Worm (Caenorhabditis elegans) whole organism, L2 larva: Measurements from ENCODE around the gene clec-183.

ENCODE experiments used
- ZK546.5 ChIP-seq: sonication (generic microtip); optimal IDR thresholded peaks from 2 replicates; lab custom pipeline; 2017; ENCODE audit warnings: missing biosample characterization, missing genetic modification characterization
- fos-1 ChIP-seq: fragments of 150-350 bp; optimal IDR thresholded peaks from 2 replicates; lab custom pipeline; 2014; ENCODE audit warnings: missing biosample characterization, missing genetic modification characterization
- lsy-2 ChIP-seq, 2 experiments: fragments of 150-350 bp in 1 of 2; sonication (generic microtip) in 1 of 2; optimal IDR thresholded peaks; 2 replicates each; lab custom pipeline; 2014 to 2017; ENCODE audit warnings: missing biosample characterization in 2 of 2, missing genetic modification characterization in 2 of 2
- mdl-1 ChIP-seq, 2 experiments: fragments of 150-350 bp in 1 of 2; sonication (generic microtip) in 1 of 2; optimal IDR thresholded peaks; 2 replicates each; lab custom pipeline; 2017; ENCODE audit warnings: missing biosample characterization in 2 of 2, missing genetic modification characterization in 2 of 2
- nhr-25 ChIP-seq: fragments of 150-350 bp; sonication (generic microtip); optimal IDR thresholded peaks from 3 replicates; lab custom pipeline; 2014; ENCODE audit warnings: missing biosample characterization, missing genetic modification characterization
- skn-1 ChIP-seq: sonication (generic microtip); optimal IDR thresholded peaks from 2 replicates; lab custom pipeline; 2017; ENCODE audit warnings: missing biosample characterization, missing genetic modification characterization
- snpc-4 ChIP-seq: fragments of 150-350 bp; optimal IDR thresholded peaks from 2 replicates; lab custom pipeline; 2014; ENCODE audit warnings: missing biosample characterization, missing genetic modification characterization
- unc-62 ChIP-seq: fragments of 150-350 bp; optimal IDR thresholded peaks from 2 replicates; lab custom pipeline; 2014; ENCODE audit warnings: missing biosample characterization, missing genetic modification reagents, missing genetic modification characterization
- zag-1 ChIP-seq: fragments of 150-350 bp; optimal IDR thresholded peaks from 2 replicates; lab custom pipeline; 2014; ENCODE audit warnings: missing biosample characterization, missing genetic modification characterization
- ztf-4 ChIP-seq: fragments of 150-350 bp; optimal IDR thresholded peaks from 2 replicates; lab custom pipeline; 2014; ENCODE audit warnings: missing biosample characterization, missing genetic modification characterization

- TF ChIP-seq ZK546.5 (tag; lab: Kevin White, UChicago) = no peak
- TF ChIP-seq nhr-25 (tag; lab: Kevin White, UChicago) = no peak
- TF ChIP-seq zag-1 (tag; lab: Kevin White, UChicago) = no peak
- peak; percentile 47 for TF ChIP-seq fos-1 (tag; lab: Kevin White, UChicago)
- TF ChIP-seq ztf-4 (tag; lab: Kevin White, UChicago) = no peak
- TF ChIP-seq skn-1 (tag; lab: Kevin White, UChicago) = no peak
- TF ChIP-seq unc-62 (GFP tag; lab: Kevin White, UChicago) = no peak
- no peak for TF ChIP-seq snpc-4 (tag; lab: Kevin White, UChicago)
- no peak for TF ChIP-seq mdl-1 (tag; optimal IDR thresholded peaks at IDR 0.05; lab: Kevin White, UChicago)
- peak in 1 of 2 experiments; percentile 49 for TF ChIP-seq lsy-2 (tag; optimal IDR thresholded peaks at IDR 0.05; lab: Kevin White, UChicago)
Observed at ce11 chrIV:9341591-9341990, 13.8 kb downstream of the clec-183 start, which contains the start of gene vps-26.
